Worm (Caenorhabditis elegans) whole organism, young adult: ENCODE data around the gene Y7A5A.1.

Experiments
- B0035.1 ChIP-seq: sonication (generic microtip); optimal IDR thresholded peaks from 2 replicates; lab custom pipeline; 2016; ENCODE audit warnings: missing genetic modification characterization, mild to moderate bottlenecking, missing compliant biosample characterization, missing genotype, missing genetic modification reagents
- B0336.3 ChIP-seq: fragments of 200-800 bp; sonication (Bioruptor generic); IDR thresholded peaks from 2 replicates; pipeline ENCODE4 v1.3.6; 2022; ENCODE audit warnings: missing genetic modification characterization, missing compliant biosample characterization
- C06A6.2 ChIP-seq: fragments of 200-800 bp; sonication (Bioruptor generic); conservative IDR thresholded peaks from 2 replicates; pipeline ENCODE4 v1.3.6; 2022; ENCODE audit warnings: missing genetic modification characterization, missing compliant biosample characterization
- C17E4.6 ChIP-seq: fragments of 200-800 bp; sonication (Bioruptor generic); IDR thresholded peaks from 2 replicates; pipeline ENCODE4 v1.3.6; 2022; ENCODE audit warnings: missing genetic modification reagents, missing genetic modification characterization, missing compliant biosample characterization
- D2030.7 ChIP-seq: fragments of 200-800 bp; sonication (Bioruptor generic); IDR thresholded peaks from 2 replicates; pipeline ENCODE4 v1.3.6; 2022; ENCODE audit warnings: missing genetic modification reagents, missing genetic modification characterization, missing compliant biosample characterization
- F23B12.7 ChIP-seq: sonication (generic microtip); optimal IDR thresholded peaks from 2 replicates; lab custom pipeline; 2017; ENCODE audit warnings: missing genetic modification characterization, mild to moderate bottlenecking, missing compliant biosample characterization, antibody characterized with exemption, moderate library complexity; ENCODE audit not compliant: insufficient read depth
- F49E8.2 ChIP-seq: sonication (generic microtip); optimal IDR thresholded peaks from 3 replicates; lab custom pipeline; 2017; ENCODE audit warnings: missing genetic modification characterization, mild to moderate bottlenecking, missing compliant biosample characterization, antibody characterized with exemption, moderate library complexity; ENCODE audit not compliant: insufficient read depth
- F55B11.4 ChIP-seq: sonication (generic microtip); optimal IDR thresholded peaks from 2 replicates; lab custom pipeline; 2016; ENCODE audit warnings: missing compliant biosample characterization, missing genetic modification characterization, borderline replicate concordance; ENCODE audit not compliant: insufficient read depth
- F57C9.4 ChIP-seq: sonication (generic microtip); optimal IDR thresholded peaks from 2 replicates; lab custom pipeline; 2017; ENCODE audit warnings: mild to moderate bottlenecking, missing genetic modification characterization, missing compliant biosample characterization
- K11D2.4 ChIP-seq: fragments of 200-800 bp; sonication (Bioruptor generic); IDR thresholded peaks from 2 replicates; pipeline ENCODE4 v1.3.6; 2022; ENCODE audit warnings: missing genetic modification reagents, missing genetic modification characterization, missing compliant biosample characterization
- K12H6.12 ChIP-seq: fragments of 200-800 bp; sonication (Bioruptor generic); optimal IDR thresholded peaks from 2 replicates; lab custom pipeline; 2018; ENCODE audit warnings: mild to moderate bottlenecking, missing genetic modification characterization, missing compliant biosample characterization
- Y53F4B.3 ChIP-seq: fragments of 200-800 bp; sonication (Bioruptor generic); IDR thresholded peaks from 2 replicates; pipeline ENCODE4 v1.3.6; 2022; ENCODE audit warnings: missing genetic modification reagents, missing genetic modification characterization, missing compliant biosample characterization
- Y56A3A.18 ChIP-seq: fragments of 200-800 bp; sonication (Bioruptor generic); IDR thresholded peaks from 2 replicates; pipeline ENCODE4 v1.3.6; 2022; ENCODE audit warnings: missing genetic modification reagents, missing genetic modification characterization, missing compliant biosample characterization
- akir-1 ChIP-seq: fragments of 200-800 bp; sonication (Bioruptor generic); optimal IDR thresholded peaks from 2 replicates; lab custom pipeline; 2018; ENCODE audit warnings: mild to moderate bottlenecking, missing genetic modification characterization, moderate library complexity, missing compliant biosample characterization
- attf-5 ChIP-seq: fragments of 200-800 bp; sonication (Bioruptor generic); optimal IDR thresholded peaks from 2 replicates; lab custom pipeline; 2018; ENCODE audit warnings: mild to moderate bottlenecking, missing genetic modification characterization, missing compliant biosample characterization
- attf-6 ChIP-seq: fragments of 200-800 bp; sonication (Bioruptor generic); IDR thresholded peaks from 2 replicates; pipeline ENCODE4 v1.3.6; 2022; ENCODE audit warnings: missing genetic modification reagents, missing genetic modification characterization, missing compliant biosample characterization
- cebp-1 ChIP-seq, 2 experiments: fragments of 200-800 bp in 1 of 2; sonication (Bioruptor generic) in 1 of 2; sonication (generic microtip) in 1 of 2; IDR thresholded peaks in 1 of 2; optimal IDR thresholded peaks in 1 of 2; 2 replicates each; pipeline versions ENCODE4 v1.3.6 to Lab custom; 2017 to 2022; ENCODE audit warnings: missing compliant biosample characterization in 2 of 2, missing genetic modification characterization in 2 of 2, mild to moderate bottlenecking in 1 of 2, missing genetic modification reagents in 1 of 2, moderate library complexity in 1 of 2
- ceh-27 ChIP-seq: fragments of 200-800 bp; sonication (Bioruptor generic); optimal IDR thresholded peaks from 2 replicates; lab custom pipeline; 2018; ENCODE audit warnings: mild to moderate bottlenecking, missing genetic modification characterization, moderate library complexity, missing compliant biosample characterization
- chd-7 ChIP-seq: sonication (generic microtip); optimal IDR thresholded peaks from 2 replicates; lab custom pipeline; 2016; ENCODE audit warnings: mild to moderate bottlenecking, missing genetic modification characterization, moderate library complexity, missing compliant biosample characterization
- dox-1 ChIP-seq: fragments of 200-800 bp; sonication (Bioruptor generic); IDR thresholded peaks from 2 replicates; pipeline ENCODE4 v1.3.6; 2022; ENCODE audit warnings: missing genetic modification reagents, missing genetic modification characterization, missing compliant biosample characterization
- egrh-3 ChIP-seq: fragments of 200-800 bp; sonication (Bioruptor generic); IDR thresholded peaks from 2 replicates; pipeline ENCODE4 v1.3.6; 2022; ENCODE audit warnings: missing genetic modification reagents, missing genetic modification characterization, missing compliant biosample characterization
- ekl-4 ChIP-seq: fragments of 200-800 bp; sonication (Bioruptor generic); IDR thresholded peaks from 2 replicates; pipeline ENCODE4 v1.3.6; 2022; ENCODE audit warnings: missing genetic modification reagents, missing genetic modification characterization, missing compliant biosample characterization
- fkh-3 ChIP-seq: sonication (generic microtip); optimal IDR thresholded peaks from 2 replicates; lab custom pipeline; 2016; ENCODE audit warnings: mild to moderate bottlenecking, missing genetic modification characterization, missing compliant biosample characterization
- gei-17 ChIP-seq: fragments of 200-800 bp; sonication (Bioruptor generic); optimal IDR thresholded peaks from 2 replicates; lab custom pipeline; 2018; ENCODE audit warnings: mild to moderate bottlenecking, missing genetic modification characterization, missing compliant biosample characterization
- hlh-26 ChIP-seq: fragments of 200-800 bp; sonication (Bioruptor generic); conservative IDR thresholded peaks from 2 replicates; pipeline ENCODE4 v1.3.6; 2022; ENCODE audit warnings: missing genetic modification reagents, missing genetic modification characterization, missing compliant biosample characterization
- hmg-20 ChIP-seq: fragments of 200-800 bp; sonication (Bioruptor generic); IDR thresholded peaks from 2 replicates; pipeline ENCODE4 v1.3.6; 2022; ENCODE audit warnings: missing genetic modification reagents, missing genetic modification characterization, missing compliant biosample characterization
- hrde-1 ChIP-seq: sonication (generic microtip); optimal IDR thresholded peaks from 2 replicates; lab custom pipeline; 2016; ENCODE audit warnings: missing genetic modification characterization, mild to moderate bottlenecking, missing compliant biosample characterization, moderate library complexity, missing genotype, missing genetic modification reagents, borderline replicate concordance
- lag-1 ChIP-seq: fragments of 200-800 bp; sonication (Bioruptor generic); IDR thresholded peaks from 2 replicates; pipeline ENCODE4 v1.3.6; 2022; ENCODE audit warnings: missing genetic modification reagents, missing genetic modification characterization, missing compliant biosample characterization
- let-607 ChIP-seq, 2 experiments: fragments of 200-800 bp in 1 of 2; sonication (Bioruptor generic) in 1 of 2; sonication (generic microtip) in 1 of 2; optimal IDR thresholded peaks; 2 replicates each; lab custom pipeline; 2016 to 2018; ENCODE audit warnings: mild to moderate bottlenecking in 2 of 2, missing compliant biosample characterization in 2 of 2, missing genetic modification characterization in 2 of 2, moderate library complexity in 2 of 2, missing genotype in 1 of 2
- lin-26 ChIP-seq: fragments of 200-800 bp; sonication (Bioruptor generic); IDR thresholded peaks from 2 replicates; pipeline ENCODE4 v1.3.6; 2022; ENCODE audit warnings: missing genetic modification reagents, missing genetic modification characterization, missing compliant biosample characterization
- lin-35 ChIP-seq, 3 experiments: fragments of 150-350 bp in 2 of 3; sonication (generic microtip) in 1 of 3; optimal IDR thresholded peaks; 2 replicates each; lab custom pipeline; 2014 to 2018; ENCODE audit warnings: missing biosample characterization in 3 of 3, missing genetic modification characterization in 3 of 3, missing genetic modification reagents in 3 of 3
- lin-40 ChIP-seq: sonication (generic microtip); optimal IDR thresholded peaks from 2 replicates; lab custom pipeline; 2016; ENCODE audit warnings: missing genetic modification characterization, mild to moderate bottlenecking, missing compliant biosample characterization, missing genotype, missing genetic modification reagents
- lir-1 ChIP-seq: fragments of 200-800 bp; sonication (Bioruptor generic); conservative IDR thresholded peaks from 2 replicates; pipeline ENCODE4 v1.3.6; 2022; ENCODE audit warnings: missing genetic modification reagents, missing genetic modification characterization, missing compliant biosample characterization
- lsl-1 ChIP-seq: fragments of 200-800 bp; sonication (Bioruptor generic); optimal IDR thresholded peaks from 2 replicates; lab custom pipeline; 2018; ENCODE audit warnings: mild to moderate bottlenecking, missing genetic modification characterization, moderate library complexity, missing compliant biosample characterization
- madf-10 ChIP-seq: sonication (generic microtip); optimal IDR thresholded peaks from 2 replicates; lab custom pipeline; 2016; ENCODE audit warnings: mild to moderate bottlenecking, missing genetic modification characterization, missing compliant biosample characterization
- madf-3 ChIP-seq: fragments of 200-800 bp; sonication (Bioruptor generic); IDR thresholded peaks from 2 replicates; pipeline ENCODE4 v1.3.6; 2022; ENCODE audit warnings: missing genetic modification reagents, missing genetic modification characterization, missing compliant biosample characterization
- madf-6 ChIP-seq: fragments of 200-800 bp; sonication (Bioruptor generic); IDR thresholded peaks from 2 replicates; pipeline ENCODE4 v1.3.6; 2022; ENCODE audit warnings: missing genetic modification reagents, missing genetic modification characterization, missing compliant biosample characterization
- pha-4 ChIP-seq: fragments of 150-350 bp; sonication (generic microtip); optimal IDR thresholded peaks from 2 replicates; lab custom pipeline; 2014; ENCODE audit warnings: missing biosample characterization, missing genetic modification reagents, missing genetic modification characterization
- sdz-38 ChIP-seq: sonication (generic microtip); optimal IDR thresholded peaks from 2 replicates; lab custom pipeline; 2016; ENCODE audit warnings: missing genotype, missing genetic modification characterization, missing compliant biosample characterization
- snpc-1.1 ChIP-seq: sonication (generic microtip); optimal IDR thresholded peaks from 2 replicates; lab custom pipeline; 2017; ENCODE audit warnings: missing genetic modification characterization, mild to moderate bottlenecking, missing compliant biosample characterization, antibody characterized with exemption, moderate library complexity, missing genotype, missing genetic modification reagents; ENCODE audit not compliant: insufficient read depth
- snpc-1.3 ChIP-seq: sonication (generic microtip); optimal IDR thresholded peaks from 2 replicates; lab custom pipeline; 2017; ENCODE audit warnings: missing genetic modification characterization, mild to moderate bottlenecking, missing compliant biosample characterization, antibody characterized with exemption, moderate library complexity, missing genotype, missing genetic modification reagents; ENCODE audit not compliant: insufficient read depth
- snpc-4 ChIP-seq, 5 experiments: fragments of 150-350 bp in 1 of 5; sonication (generic microtip) in 4 of 5; optimal IDR thresholded peaks; 2 replicates each; lab custom pipeline; 2014 to 2018; ENCODE audit warnings: missing genetic modification characterization in 5 of 5, missing biosample characterization in 3 of 5, antibody characterized with exemption in 2 of 5, mild to moderate bottlenecking in 2 of 5, missing compliant biosample characterization in 2 of 5, missing genotype in 2 of 5, moderate library complexity in 2 of 5, missing genetic modification reagents in 1 of 5
- unc-130 ChIP-seq: sonication (generic microtip); optimal IDR thresholded peaks from 2 replicates; lab custom pipeline; 2016; ENCODE audit warnings: missing genetic modification reagents, missing genetic modification characterization, missing compliant biosample characterization
- zfh-2 ChIP-seq: fragments of 200-800 bp; sonication (Bioruptor generic); conservative IDR thresholded peaks from 2 replicates; pipeline ENCODE4 v1.3.6; 2022; ENCODE audit warnings: missing genetic modification reagents, missing genetic modification characterization, missing compliant biosample characterization
- ztf-26 ChIP-seq: sonication (generic microtip); optimal IDR thresholded peaks from 2 replicates; lab custom pipeline; 2017; ENCODE audit warnings: missing genetic modification characterization, missing compliant biosample characterization
- ztf-28 ChIP-seq: fragments of 200-800 bp; sonication (Bioruptor generic); IDR thresholded peaks from 2 replicates; pipeline ENCODE4 v1.3.6; 2022; ENCODE audit warnings: missing genetic modification reagents, missing genetic modification characterization, missing compliant biosample characterization

Y7A5A.1 gene

ce11 chrX:15779503-15779902, 8.2 kb upstream of the Y7A5A.1 start:
- no peak for TF ChIP-seq madf-6 (GFP tag; lab: Robert Waterston, UW)
- TF ChIP-seq D2030.7 (GFP tag; lab: Robert Waterston, UW) = no peak
- TF ChIP-seq ztf-28 (GFP tag; lab: Robert Waterston, UW) = no peak
- TF ChIP-seq dox-1 (GFP tag; lab: Robert Waterston, UW) = peak; percentile 50; the same call in 1 of the 2 replicates
- no peak for TF ChIP-seq C06A6.2 (GFP tag; lab: Robert Waterston, UW)
- TF ChIP-seq madf-3 (GFP tag; lab: Robert Waterston, UW) = no peak
- no peak for TF ChIP-seq pha-4 (tag; lab: Kevin White, UChicago)
- TF ChIP-seq madf-10 = peak; percentile 19
- TF ChIP-seq lin-26 = no peak
- TF ChIP-seq cebp-1 (GFP tag; IDR thresholded peaks at IDR 0.05; lab: Robert Waterston, UW) = no peak
- TF ChIP-seq cebp-1 (tag; optimal IDR thresholded peaks at IDR 0.05; lab: Kevin White, UChicago) = peak; percentile 37
- TF ChIP-seq F55B11.4 = no peak
- peak; percentile 20 for TF ChIP-seq attf-5 (GFP tag; lab: Kevin White, UChicago)
- TF ChIP-seq lir-1 = no peak
- TF ChIP-seq let-607 (tag; optimal IDR thresholded peaks at IDR 0.05; lab: Kevin White, UChicago) = peak; percentile 97 to 98
- TF ChIP-seq zfh-2 (GFP tag; lab: Robert Waterston, UW) = no peak
- no peak for TF ChIP-seq fkh-3 (tag; lab: Kevin White, UChicago)
- no peak for TF ChIP-seq hrde-1 (tag; lab: Kevin White, UChicago)
- TF ChIP-seq hmg-20 = no peak
- TF ChIP-seq gei-17 (GFP tag; lab: Kevin White, UChicago) = no peak
- TF ChIP-seq snpc-1.1 (tag; lab: Kevin White, UChicago) = no peak
- no peak for TF ChIP-seq F49E8.2 (tag; lab: Kevin White, UChicago)
- no peak for TF ChIP-seq ztf-26 (tag; lab: Kevin White, UChicago)
- TF ChIP-seq K11D2.4 (GFP tag; lab: Robert Waterston, UW) = no peak
- peak; percentile 24 for TF ChIP-seq lin-40 (tag; lab: Kevin White, UChicago)
- TF ChIP-seq hlh-26 (GFP tag; lab: Robert Waterston, UW) = no peak
- no peak for TF ChIP-seq lag-1 (GFP tag; lab: Robert Waterston, UW)
- TF ChIP-seq snpc-4 (GFP tag; optimal IDR thresholded peaks at IDR 0.05; lab: Kevin White, UChicago) = no peak
- TF ChIP-seq snpc-4 (tag; optimal IDR thresholded peaks at IDR 0.05; lab: Kevin White, UChicago) = peak in 1 of 4 experiments; percentile 18
- TF ChIP-seq snpc-1.3 (tag; lab: Kevin White, UChicago) = no peak
- TF ChIP-seq B0035.1 (tag; lab: Kevin White, UChicago) = no peak
- TF ChIP-seq ekl-4 = no peak
- no peak for TF ChIP-seq lsl-1 (GFP tag; lab: Kevin White, UChicago)
- TF ChIP-seq lin-35 (GFP tag; optimal IDR thresholded peaks at IDR 0.05; lab: Kevin White, UChicago) = no peak
- TF ChIP-seq egrh-3 (GFP tag; lab: Robert Waterston, UW) = no peak
- TF ChIP-seq attf-6 (GFP tag; lab: Robert Waterston, UW) = no peak
- peak; percentile 27 for TF ChIP-seq chd-7 (tag; lab: Kevin White, UChicago)
- TF ChIP-seq sdz-38 (tag; lab: Kevin White, UChicago) = no peak
- TF ChIP-seq Y56A3A.18 (GFP tag; lab: Robert Waterston, UW) = no peak
- 0 out of 2 replicates have a peak, but pooled peaks have one; percentile 18 for TF ChIP-seq B0336.3 (GFP tag; lab: Robert Waterston, UW)
- TF ChIP-seq ceh-27 (GFP tag; lab: Kevin White, UChicago) = no peak
- no peak for TF ChIP-seq akir-1 (GFP tag; lab: Kevin White, UChicago)
- peak; percentile 66 for TF ChIP-seq F23B12.7
- TF ChIP-seq K12H6.12 (tag; lab: Kevin White, UChicago) = no peak
- no peak for TF ChIP-seq F57C9.4 (tag; lab: Kevin White, UChicago)
- no peak for TF ChIP-seq C17E4.6 (GFP tag; lab: Robert Waterston, UW)
- TF ChIP-seq unc-130 = no peak
- no peak for TF ChIP-seq Y53F4B.3
